Worm (Caenorhabditis elegans) whole organism, early embryonic: ENCODE data around the gene F20G2.1.

ENCODE experiments used
- B0310.2 ChIP-seq: sonication (generic microtip); optimal IDR thresholded peaks from 2 replicates; lab custom pipeline; 2016; ENCODE audit warnings: mild to moderate bottlenecking, missing genetic modification characterization, missing compliant biosample characterization
- F13C5.2 ChIP-seq: sonication (generic microtip); optimal IDR thresholded peaks from 2 replicates; lab custom pipeline; 2017; ENCODE audit warnings: mild to moderate bottlenecking, missing genetic modification characterization, inconsistent platforms, missing compliant biosample characterization
- aly-1 ChIP-seq: sonication (generic microtip); optimal IDR thresholded peaks from 2 replicates; lab custom pipeline; 2016; ENCODE audit warnings: missing genetic modification characterization, missing compliant biosample characterization
- ama-1 ChIP-seq: fragments of 150-350 bp; optimal IDR thresholded peaks from 2 replicates; lab custom pipeline; 2014
- ceh-13 ChIP-seq: fragments of 200-800 bp; sonication (Bioruptor generic); optimal IDR thresholded peaks from 2 replicates; lab custom pipeline; 2018; ENCODE audit warnings: mild to moderate bottlenecking, missing genetic modification characterization, missing compliant biosample characterization
- ceh-36 ChIP-seq: sonication (generic microtip); optimal IDR thresholded peaks from 2 replicates; lab custom pipeline; 2016; ENCODE audit warnings: missing genetic modification characterization, inconsistent platforms, missing compliant biosample characterization
- ets-7 ChIP-seq: sonication (generic microtip); optimal IDR thresholded peaks from 2 replicates; lab custom pipeline; 2016; ENCODE audit warnings: missing genotype, missing genetic modification characterization, missing compliant biosample characterization
- flt-1 ChIP-seq: fragments of 200-800 bp; sonication (Bioruptor generic); IDR thresholded peaks from 2 replicates; pipeline ENCODE4 v1.3.6; 2022; ENCODE audit warnings: missing genetic modification characterization, missing compliant biosample characterization
- hmbx-1 ChIP-seq: sonication (generic microtip); optimal IDR thresholded peaks from 2 replicates; lab custom pipeline; 2016; ENCODE audit warnings: mild to moderate bottlenecking, missing genetic modification characterization, missing compliant biosample characterization
- hmg-4 ChIP-seq: fragments of 200-800 bp; sonication (Bioruptor generic); optimal IDR thresholded peaks from 2 replicates; lab custom pipeline; 2018; ENCODE audit warnings: mild to moderate bottlenecking, missing genetic modification characterization, missing compliant biosample characterization
- hnd-1 ChIP-seq: sonication (generic microtip); optimal IDR thresholded peaks from 2 replicates; lab custom pipeline; 2016; ENCODE audit warnings: missing genetic modification characterization, missing compliant biosample characterization
- pes-1 ChIP-seq: fragments of 200-800 bp; sonication (Bioruptor generic); IDR thresholded peaks from 2 replicates; pipeline ENCODE4 v1.3.6; 2022; ENCODE audit warnings: missing genetic modification reagents, missing genetic modification characterization, missing compliant biosample characterization
- scrt-1 ChIP-seq: fragments of 200-800 bp; sonication (Bioruptor generic); IDR thresholded peaks from 2 replicates; pipeline ENCODE4 v1.3.6; 2022; ENCODE audit warnings: missing genetic modification characterization, missing compliant biosample characterization
- sea-1 ChIP-seq: fragments of 200-800 bp; sonication (Bioruptor generic); conservative IDR thresholded peaks from 2 replicates; pipeline ENCODE4 v1.3.6; 2022; ENCODE audit warnings: missing genetic modification characterization, missing compliant biosample characterization
- tbx-11 ChIP-seq: fragments of 200-800 bp; sonication (Bioruptor generic); IDR thresholded peaks from 2 replicates; pipeline ENCODE4 v1.3.6; 2022; ENCODE audit warnings: missing genetic modification characterization, missing compliant biosample characterization
- tbx-37 ChIP-seq: fragments of 200-800 bp; sonication (Bioruptor generic); conservative IDR thresholded peaks from 2 replicates; pipeline ENCODE4 v1.3.6; 2022; ENCODE audit warnings: missing genetic modification reagents, missing genetic modification characterization, missing compliant biosample characterization
- tra-4 ChIP-seq: sonication (generic microtip); optimal IDR thresholded peaks from 2 replicates; lab custom pipeline; 2017; ENCODE audit warnings: missing genetic modification characterization, missing compliant biosample characterization

F20G2.1 gene

DNA sequence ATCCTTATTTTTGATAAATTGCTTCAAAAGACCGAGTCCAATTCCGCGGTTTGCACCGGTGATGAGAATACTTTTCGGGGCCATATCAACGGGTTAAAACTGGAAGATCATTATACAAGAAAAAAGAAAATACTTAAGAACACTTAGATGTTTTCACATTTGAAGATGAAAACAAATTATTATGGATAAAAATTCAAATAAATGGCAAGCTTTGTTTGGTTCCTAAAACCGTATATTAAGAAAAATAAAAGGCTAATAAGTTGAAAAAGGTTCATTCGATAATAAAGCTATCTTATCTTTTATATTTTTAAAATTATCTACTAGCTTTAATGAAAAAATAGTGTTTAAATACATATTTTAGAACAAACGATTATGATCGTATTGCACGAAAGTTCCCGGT lies at the start of gene F20G2.1:
F20G2.1 (minus strand) TSS at position 101 of the 400 bp plus-strand sequence.
- TF ChIP-seq flt-1 (GFP tag; lab: Robert Waterston, UW) (no peak), ets-7 (tag; lab: Kevin White, UChicago) (no peak), ceh-13 (GFP tag; lab: Kevin White, UChicago) (no peak), scrt-1 (GFP tag; lab: Robert Waterston, UW) (no peak), sea-1 (GFP tag; lab: Robert Waterston, UW) (no peak), hmbx-1 (tag; lab: Kevin White, UChicago) (no peak), tbx-37 (no peak), F13C5.2 (tag; lab: Kevin White, UChicago) (no peak), aly-1 (no peak), tbx-11 (GFP tag; lab: Robert Waterston, UW) (no peak), hnd-1 (no peak)

DNA sequence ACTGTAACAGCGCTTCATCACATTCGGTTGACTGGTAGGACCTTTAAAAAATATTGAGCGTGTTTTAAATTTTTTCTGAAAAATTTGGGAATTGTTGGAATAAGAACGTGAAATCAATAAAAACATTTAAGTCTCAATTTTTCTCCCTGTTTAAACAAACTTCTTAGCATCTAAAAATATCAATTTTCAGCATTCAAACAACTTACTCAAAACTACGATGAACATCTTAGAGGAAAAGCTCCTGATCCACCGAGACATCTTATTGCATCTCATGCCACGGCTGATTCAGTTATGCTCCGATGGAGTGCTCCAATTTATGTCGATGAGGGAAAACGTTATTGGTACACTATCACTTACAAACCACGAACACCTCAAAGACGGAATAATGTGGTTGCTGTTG lies 45.8 kb upstream of the F20G2.1 start:
- TF ChIP-seq scrt-1 (GFP tag; lab: Robert Waterston, UW): no peak
- no peak for TF ChIP-seq sea-1 (GFP tag; lab: Robert Waterston, UW)

DNA sequence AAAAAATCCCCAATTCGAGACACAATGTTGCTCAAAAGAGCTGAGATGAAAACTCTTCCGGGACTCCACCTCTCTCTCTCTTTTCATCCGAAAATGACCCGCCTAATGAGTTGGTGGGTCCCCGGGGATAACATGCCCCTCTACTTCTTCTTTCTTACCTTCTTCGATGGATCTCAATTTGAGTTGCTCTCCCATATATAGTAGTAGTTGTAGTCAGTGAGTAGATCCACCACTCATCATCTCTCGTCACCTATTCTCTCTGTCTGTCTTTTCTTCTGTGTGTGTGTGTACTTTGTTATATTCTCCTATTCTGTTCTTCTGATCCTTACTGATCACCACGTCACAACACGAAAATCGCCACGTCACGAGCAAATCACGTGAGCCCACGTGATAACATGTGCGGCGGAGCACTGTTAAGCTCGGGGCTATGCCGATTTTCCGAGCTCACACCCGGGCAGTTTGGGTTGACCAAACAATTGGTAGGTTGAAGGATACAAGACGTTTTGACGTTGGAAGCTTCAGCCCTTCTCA lies 42.9 kb upstream of the F20G2.1 start, which contains the start of gene twk-32:
twk-32 (plus strand) TSS at position 396 of the 531 bp plus-strand sequence.
- TF ChIP-seq hmg-4 (no peak), hmbx-1 (tag; lab: Kevin White, UChicago) (no peak), tra-4 (no peak), aly-1 (no peak), ets-7 (tag; lab: Kevin White, UChicago) (no peak), F13C5.2 (tag; lab: Kevin White, UChicago) (no peak), ceh-13 (GFP tag; lab: Kevin White, UChicago) (no peak), tbx-37 (no peak), pes-1 (GFP tag; lab: Robert Waterston, UW) (no peak), flt-1 (GFP tag; lab: Robert Waterston, UW) (no peak), hnd-1 (no peak), sea-1 (GFP tag; lab: Robert Waterston, UW) (no peak), scrt-1 (GFP tag; lab: Robert Waterston, UW) (no peak)

DNA sequence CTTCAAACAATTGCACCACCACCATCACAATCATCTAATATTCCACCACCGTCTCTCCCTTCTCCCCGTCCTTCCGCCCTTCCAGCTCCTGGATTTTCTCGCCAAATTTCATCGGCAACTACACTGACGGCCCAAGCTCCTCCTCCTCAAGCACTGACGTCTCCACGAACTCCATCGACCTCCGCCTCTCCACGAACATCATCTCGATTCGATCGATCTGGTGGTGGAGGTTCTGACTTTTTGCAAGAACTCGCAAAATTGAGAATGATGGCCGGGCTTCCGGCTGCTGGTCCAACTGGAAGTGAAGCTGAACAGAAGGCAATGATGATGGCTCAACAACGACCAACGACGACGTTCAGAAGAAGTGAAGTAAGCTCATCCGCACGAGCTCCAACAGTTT lies 40.7 kb upstream of the F20G2.1 start:
- TF ChIP-seq tra-4 (no peak), scrt-1 (GFP tag; lab: Robert Waterston, UW) (no peak), B0310.2 (tag; lab: Kevin White, UChicago) (no peak), pes-1 (GFP tag; lab: Robert Waterston, UW) (no peak), ceh-13 (GFP tag; lab: Kevin White, UChicago) (no peak), F13C5.2 (tag; lab: Kevin White, UChicago) (no peak), tbx-11 (GFP tag; lab: Robert Waterston, UW) (no peak), aly-1 (no peak), ets-7 (tag; lab: Kevin White, UChicago) (no peak), sea-1 (GFP tag; lab: Robert Waterston, UW) (no peak), ceh-36 (tag; lab: Kevin White, UChicago) (no peak), ama-1 (lab: Kevin White, UChicago) (no peak), flt-1 (GFP tag; lab: Robert Waterston, UW) (no peak), hmg-4 (no peak), hmbx-1 (tag; lab: Kevin White, UChicago) (no peak), tbx-37 (no peak), hnd-1 (no peak)

DNA sequence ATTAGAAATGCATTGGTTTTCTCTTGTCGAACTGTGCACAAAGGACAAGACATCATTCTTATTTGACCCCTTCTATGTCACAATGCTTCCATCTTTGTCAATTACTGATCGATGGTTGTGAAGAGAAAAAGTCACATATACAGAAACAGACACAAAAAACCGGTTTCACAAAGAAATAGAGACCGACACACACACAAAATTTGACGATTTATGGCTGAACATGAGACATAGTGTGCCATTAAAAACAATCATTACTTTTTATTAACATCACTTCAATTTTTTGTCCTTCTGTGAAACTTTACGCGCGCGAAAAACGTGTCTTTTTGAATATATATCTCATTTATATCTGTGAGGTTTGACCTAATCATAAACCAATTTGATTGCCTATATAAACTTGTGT lies 37.2 kb upstream of the F20G2.1 start:
- TF ChIP-seq sea-1 (GFP tag; lab: Robert Waterston, UW): no peak
- no peak for TF ChIP-seq ceh-36 (tag; lab: Kevin White, UChicago)
- no peak for TF ChIP-seq B0310.2 (tag; lab: Kevin White, UChicago)
- TF ChIP-seq tbx-11 (GFP tag; lab: Robert Waterston, UW): no peak

DNA sequence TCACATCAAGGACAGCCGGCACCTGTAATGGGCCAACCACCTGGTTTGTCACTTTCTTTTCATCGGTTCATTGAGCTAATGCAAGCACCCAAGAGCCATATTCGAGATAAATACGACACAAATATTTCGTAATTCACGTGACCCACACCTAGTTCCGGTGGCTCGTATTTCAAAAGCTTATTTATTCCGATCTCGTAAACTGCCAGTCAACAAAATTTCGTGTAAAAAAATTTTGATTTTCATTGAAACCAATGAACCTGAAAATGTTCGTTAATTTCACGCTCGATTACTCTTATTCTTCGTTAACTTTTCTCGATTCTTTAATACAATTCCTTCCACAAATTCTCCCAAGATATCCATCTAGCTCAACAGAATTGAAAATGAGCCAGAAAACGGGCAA lies 36.7 kb upstream of the F20G2.1 start:
- TF ChIP-seq F13C5.2 (tag; lab: Kevin White, UChicago) (no peak), hmg-4 (no peak), ceh-36 (tag; lab: Kevin White, UChicago) (no peak)

DNA sequence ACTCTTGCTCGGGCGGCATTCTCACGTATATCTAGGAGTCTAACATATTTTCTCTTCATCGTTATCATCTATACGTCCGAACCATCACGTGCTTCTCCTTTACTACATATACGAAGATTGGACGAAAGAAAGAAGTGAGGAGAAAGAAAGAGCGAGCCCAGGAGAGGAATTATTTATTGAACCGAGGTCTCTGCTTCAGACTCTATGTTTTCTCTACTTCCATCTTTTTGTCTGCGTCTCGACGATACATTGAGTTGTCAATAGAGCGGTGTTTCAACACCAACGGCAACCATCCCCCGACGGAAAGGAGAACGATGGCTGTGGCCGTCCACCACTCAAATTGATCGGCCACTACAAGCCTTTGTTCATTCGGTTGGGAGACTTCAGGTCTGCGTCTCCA lies 36.0 kb upstream of the F20G2.1 start:
- TF ChIP-seq ets-7 (tag; lab: Kevin White, UChicago) (peak; percentile 27), hmg-4 (peak; percentile 79), F13C5.2 (tag; lab: Kevin White, UChicago) (no peak), scrt-1 (GFP tag; lab: Robert Waterston, UW) (no peak), tra-4 (peak; percentile 9), tbx-37 (peak; percentile 2; the same call in 1 of the 2 replicates)

DNA sequence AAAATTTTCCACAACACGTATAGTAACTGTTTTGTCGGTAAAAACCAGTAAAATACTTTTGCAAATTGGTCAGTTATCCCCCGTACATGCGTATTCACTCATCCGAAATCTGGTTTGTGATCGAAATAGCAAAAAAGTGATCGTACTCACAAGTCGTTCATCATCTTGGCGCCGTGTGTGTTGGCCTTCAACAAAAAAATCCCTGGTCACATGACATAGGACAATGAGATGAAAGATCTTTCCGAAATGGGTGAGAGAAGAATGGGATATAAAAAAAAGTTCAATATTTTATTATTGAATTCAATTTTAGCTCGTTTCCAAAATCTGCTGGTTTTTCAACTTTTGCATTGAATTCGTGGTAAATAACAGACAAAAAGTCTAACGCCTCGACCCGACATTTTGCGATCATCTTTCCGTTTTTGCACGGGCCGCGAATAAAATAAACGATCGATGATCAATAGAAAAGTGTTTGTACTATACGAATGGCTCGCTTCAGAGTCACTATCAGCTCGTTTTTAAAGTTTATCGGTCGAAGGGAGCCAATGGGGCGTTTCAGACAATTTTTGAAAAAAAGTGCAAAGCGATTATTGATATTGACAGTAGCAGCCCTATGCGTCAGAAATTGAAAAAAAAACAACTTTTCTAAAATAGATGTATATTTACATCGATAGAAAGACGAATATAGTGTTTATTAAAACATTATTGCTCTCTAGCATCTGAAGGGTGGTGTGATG lies 34.7 kb upstream of the F20G2.1 start:
- TF ChIP-seq tra-4: no peak
- TF ChIP-seq B0310.2 (tag; lab: Kevin White, UChicago): no peak
